Fruit fly (Drosophila melanogaster) whole organism, prepupa: Measurements from ENCODE around the gene RAF2.

Experiments used
- Blimp-1 ChIP-seq: fragments of 200-800 bp; sonication (Bioruptor generic); optimal IDR thresholded peaks from 3 replicates; lab custom pipeline; 2017; ENCODE audit warnings: missing biosample characterization, missing genetic modification characterization, mild to moderate bottlenecking, moderate library complexity, missing genetic modification reagents
- CG10631 ChIP-seq: fragments of 200-800 bp; sonication (Bioruptor generic); optimal IDR thresholded peaks from 2 replicates; lab custom pipeline; 2016; ENCODE audit warnings: missing biosample characterization, missing genetic modification characterization
- CG10669 ChIP-seq: fragments of 200-800 bp; sonication (Bioruptor generic); optimal IDR thresholded peaks from 3 replicates; lab custom pipeline; 2018; ENCODE audit warnings: missing biosample characterization, mild to moderate bottlenecking, missing genetic modification characterization, moderate library complexity
- CG11294 ChIP-seq: fragments of 200-800 bp; sonication (Bioruptor generic); IDR thresholded peaks from 2 replicates; pipeline ENCODE4 v1.3.6; 2022; ENCODE audit warnings: missing biosample characterization, missing genetic modification characterization
- CG11762 ChIP-seq: fragments of 200-800 bp; sonication (Bioruptor generic); optimal IDR thresholded peaks from 3 replicates; lab custom pipeline; 2016; ENCODE audit warnings: missing biosample characterization, missing genetic modification characterization; ENCODE audit not compliant: insufficient read depth
- CG15336 ChIP-seq: fragments of 200-800 bp; sonication (Bioruptor generic); IDR thresholded peaks from 2 replicates; pipeline ENCODE4 v1.3.6; 2022; ENCODE audit warnings: missing biosample characterization, missing genetic modification characterization
- CG1621 ChIP-seq: fragments of 200-800 bp; sonication (Bioruptor generic); optimal IDR thresholded peaks from 3 replicates; lab custom pipeline; 2018; ENCODE audit warnings: missing biosample characterization, mild to moderate bottlenecking, missing genetic modification characterization
- CG3032 ChIP-seq: fragments of 200-800 bp; optimal IDR thresholded peaks from 2 replicates; lab custom pipeline; 2019; ENCODE audit warnings: missing biosample characterization, mild to moderate bottlenecking, missing genetic modification characterization, moderate library complexity
- CG34406 ChIP-seq: fragments of 200-800 bp; sonication (Bioruptor generic); optimal IDR thresholded peaks from 3 replicates; lab custom pipeline; 2016; ENCODE audit warnings: missing biosample characterization, missing genetic modification characterization
- CG3919 ChIP-seq: fragments of 200-800 bp; sonication (Bioruptor generic); optimal IDR thresholded peaks from 3 replicates; lab custom pipeline; 2016; ENCODE audit warnings: missing biosample characterization, missing genetic modification characterization
- CG4318 ChIP-seq: fragments of 200-800 bp; sonication (Bioruptor generic); optimal IDR thresholded peaks from 3 replicates; lab custom pipeline; 2017; ENCODE audit warnings: missing biosample characterization, mild to moderate bottlenecking, missing genetic modification characterization
- CG6163 ChIP-seq: fragments of 200-800 bp; sonication (Bioruptor generic); IDR thresholded peaks from 3 replicates; pipeline ENCODE4 v1.3.6; 2022; ENCODE audit warnings: missing biosample characterization, missing genetic modification characterization
- CG6792 ChIP-seq: fragments of 200-800 bp; sonication (Bioruptor generic); optimal IDR thresholded peaks from 3 replicates; lab custom pipeline; 2016; ENCODE audit warnings: missing biosample characterization, missing genetic modification characterization
- CG6808 ChIP-seq: fragments of 200-800 bp; sonication (Bioruptor generic); optimal IDR thresholded peaks from 3 replicates; lab custom pipeline; 2017; ENCODE audit warnings: missing biosample characterization, missing genetic modification characterization, mild to moderate bottlenecking, moderate library complexity, missing genetic modification reagents
- CG8119 ChIP-seq: fragments of 200-800 bp; sonication (Bioruptor generic); IDR thresholded peaks from 3 replicates; pipeline ENCODE4 v1.3.6; 2022; ENCODE audit warnings: missing biosample characterization, missing genetic modification characterization
- CG8632 ChIP-seq: fragments of 200-800 bp; sonication (Bioruptor generic); optimal IDR thresholded peaks from 3 replicates; lab custom pipeline; 2016; ENCODE audit warnings: missing biosample characterization, missing genetic modification characterization
- CG9139 ChIP-seq: fragments of 200-800 bp; sonication (Bioruptor generic); optimal IDR thresholded peaks from 3 replicates; lab custom pipeline; 2017; ENCODE audit warnings: missing biosample characterization, mild to moderate bottlenecking, missing genetic modification characterization
- Eip75B ChIP-seq: fragments of 200-800 bp; sonication (Bioruptor generic); optimal IDR thresholded peaks from 3 replicates; lab custom pipeline; 2016; ENCODE audit warnings: missing biosample characterization, missing genetic modification characterization
- Eip78C ChIP-seq: fragments of 200-800 bp; sonication (Bioruptor generic); peaks from one replicate; lab custom pipeline; 2016; ENCODE audit warnings: missing biosample characterization, missing genetic modification characterization
- Eip93F ChIP-seq: fragments of 200-800 bp; sonication (Bioruptor generic); optimal IDR thresholded peaks from 2 replicates; lab custom pipeline; 2016; ENCODE audit warnings: missing biosample characterization, mild to moderate bottlenecking, missing genetic modification characterization
- Ets21C ChIP-seq: fragments of 200-800 bp; sonication (Bioruptor generic); optimal IDR thresholded peaks from 3 replicates; lab custom pipeline; 2016; ENCODE audit warnings: missing biosample characterization, missing genetic modification characterization
- Ets96B ChIP-seq: fragments of 200-800 bp; optimal IDR thresholded peaks from 2 replicates; lab custom pipeline; 2019; ENCODE audit warnings: missing biosample characterization, mild to moderate bottlenecking, missing genetic modification characterization, moderate library complexity
- Hr38 ChIP-seq: sonication (Bioruptor generic); optimal IDR thresholded peaks from 2 replicates; lab custom pipeline; 2016; ENCODE audit warnings: missing biosample characterization, missing genetic modification characterization
- Hr39 ChIP-seq: fragments of 200-800 bp; sonication (Bioruptor generic); optimal IDR thresholded peaks from 2 replicates; lab custom pipeline; 2016; ENCODE audit warnings: missing biosample characterization, missing genetic modification characterization
- Hr4 ChIP-seq: fragments of 200-800 bp; sonication (Bioruptor generic); optimal IDR thresholded peaks from 3 replicates; lab custom pipeline; 2016; ENCODE audit warnings: missing biosample characterization, missing genetic modification characterization
- Lpt ChIP-seq: fragments of 200-800 bp; sonication (Bioruptor generic); optimal IDR thresholded peaks from 3 replicates; lab custom pipeline; 2016; ENCODE audit warnings: missing biosample characterization, missing genetic modification characterization
- OdsH ChIP-seq: fragments of 200-800 bp; sonication (Bioruptor generic); optimal IDR thresholded peaks from 3 replicates; lab custom pipeline; 2016; ENCODE audit warnings: missing biosample characterization, missing genetic modification characterization
- Smox ChIP-seq: fragments of 200-800 bp; sonication (Bioruptor generic); optimal IDR thresholded peaks from 3 replicates; lab custom pipeline; 2016; ENCODE audit warnings: missing biosample characterization, missing genetic modification characterization
- Sox102F ChIP-seq: fragments of 200-800 bp; sonication (Bioruptor generic); optimal IDR thresholded peaks from 2 replicates; lab custom pipeline; 2016; ENCODE audit warnings: missing biosample characterization, mild to moderate bottlenecking, missing genetic modification characterization
- Sox14 ChIP-seq: fragments of 200-800 bp; sonication (Bioruptor generic); optimal IDR thresholded peaks from 3 replicates; lab custom pipeline; 2016; ENCODE audit warnings: missing biosample characterization, missing genetic modification characterization
- Sox15 ChIP-seq: fragments of 200-800 bp; sonication (Bioruptor generic); optimal IDR thresholded peaks from 3 replicates; lab custom pipeline; 2016; ENCODE audit warnings: missing biosample characterization, missing genetic modification characterization
- achi ChIP-seq: fragments of 200-800 bp; sonication (Bioruptor generic); optimal IDR thresholded peaks from 3 replicates; lab custom pipeline; 2016; ENCODE audit warnings: missing biosample characterization, missing genetic modification characterization
- cyc ChIP-seq: fragments of 200-800 bp; sonication (Bioruptor generic); optimal IDR thresholded peaks from 3 replicates; lab custom pipeline; 2016; ENCODE audit warnings: missing biosample characterization, missing genetic modification characterization
- dsx ChIP-seq: fragments of 200-800 bp; optimal IDR thresholded peaks from 3 replicates; lab custom pipeline; 2019; ENCODE audit warnings: missing biosample characterization, mild to moderate bottlenecking, missing genetic modification characterization, moderate library complexity; ENCODE audit not compliant: poor library complexity, severe bottlenecking
- eg ChIP-seq: fragments of 200-800 bp; sonication (Bioruptor generic); IDR thresholded peaks from 3 replicates; pipeline ENCODE4 v1.3.6; 2022; ENCODE audit warnings: missing biosample characterization, missing genetic modification characterization
- esn ChIP-seq: fragments of 200-800 bp; sonication (Bioruptor generic); optimal IDR thresholded peaks from 2 replicates; lab custom pipeline; 2016; ENCODE audit warnings: missing biosample characterization, mild to moderate bottlenecking, missing genetic modification characterization, moderate library complexity
- fd59A ChIP-seq: fragments of 200-800 bp; sonication (Bioruptor generic); optimal IDR thresholded peaks from 2 replicates; lab custom pipeline; 2017; ENCODE audit warnings: missing biosample characterization, mild to moderate bottlenecking, missing genetic modification characterization, missing genetic modification reagents
- fd85E ChIP-seq: fragments of 200-800 bp; sonication (Bioruptor generic); optimal IDR thresholded peaks from 3 replicates; lab custom pipeline; 2016; ENCODE audit warnings: missing biosample characterization, missing genetic modification characterization
- fkh ChIP-seq: fragments of 200-800 bp; sonication (Bioruptor generic); optimal IDR thresholded peaks from 3 replicates; lab custom pipeline; 2017; ENCODE audit warnings: missing biosample characterization, mild to moderate bottlenecking, missing genetic modification characterization, moderate library complexity
- lz ChIP-seq: fragments of 200-800 bp; sonication (Bioruptor generic); optimal IDR thresholded peaks from 3 replicates; lab custom pipeline; 2016; ENCODE audit warnings: missing biosample characterization, missing genetic modification characterization
- pdm3 ChIP-seq: fragments of 200-800 bp; sonication (Bioruptor generic); optimal IDR thresholded peaks from 3 replicates; lab custom pipeline; 2016; ENCODE audit warnings: missing biosample characterization, missing genetic modification characterization
- salr ChIP-seq, 2 experiments: fragments of 200-800 bp; sonication (Bioruptor generic); optimal IDR thresholded peaks; 3 replicates each; lab custom pipeline; 2016 to 2018; ENCODE audit warnings: missing biosample characterization in 2 of 2, missing genetic modification characterization in 2 of 2, mild to moderate bottlenecking in 1 of 2
- svp ChIP-seq: fragments of 200-800 bp; sonication (Bioruptor generic); peaks from one replicate; lab custom pipeline; 2016; ENCODE audit warnings: missing biosample characterization, missing genetic modification characterization
- topi ChIP-seq: fragments of 200-800 bp; sonication (Bioruptor generic); optimal IDR thresholded peaks from 3 replicates; lab custom pipeline; 2016; ENCODE audit warnings: missing biosample characterization, missing genetic modification characterization
- vri ChIP-seq: fragments of 200-800 bp; sonication (Bioruptor generic); optimal IDR thresholded peaks from 3 replicates; lab custom pipeline; 2016; ENCODE audit warnings: missing biosample characterization, mild to moderate bottlenecking, missing genetic modification characterization

Gene RAF2

DNA sequence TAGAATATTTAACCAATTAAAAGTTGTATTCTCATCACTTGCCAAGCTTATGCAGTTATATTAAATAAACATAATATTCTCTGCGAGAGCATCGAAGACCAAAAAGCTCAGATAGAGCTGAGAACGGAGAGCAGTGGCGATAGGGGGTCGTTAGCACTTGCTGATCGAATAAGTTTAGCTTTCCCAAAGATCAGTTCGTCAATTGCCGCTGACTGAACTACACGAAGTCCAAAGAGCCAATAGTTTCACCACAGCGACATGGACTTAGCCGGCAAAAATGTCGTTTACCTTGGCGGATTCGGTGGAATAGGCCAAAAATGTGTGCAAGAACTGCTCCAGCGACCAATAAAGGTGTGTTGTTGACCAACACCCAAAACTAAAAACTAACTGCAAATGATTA lies 17.9 kb upstream of the RAF2 start, which contains the start of gene CG4842:
Gene CG4842, plus strand, starts transcription at position 191 of the 400 bp plus-strand sequence.
- TF ChIP-seq svp (GFP tag; lab: Kevin White, UChicago), result peak; percentile 70
- TF ChIP-seq Hr4 (GFP tag; lab: Kevin White, UChicago), result no peak

DNA sequence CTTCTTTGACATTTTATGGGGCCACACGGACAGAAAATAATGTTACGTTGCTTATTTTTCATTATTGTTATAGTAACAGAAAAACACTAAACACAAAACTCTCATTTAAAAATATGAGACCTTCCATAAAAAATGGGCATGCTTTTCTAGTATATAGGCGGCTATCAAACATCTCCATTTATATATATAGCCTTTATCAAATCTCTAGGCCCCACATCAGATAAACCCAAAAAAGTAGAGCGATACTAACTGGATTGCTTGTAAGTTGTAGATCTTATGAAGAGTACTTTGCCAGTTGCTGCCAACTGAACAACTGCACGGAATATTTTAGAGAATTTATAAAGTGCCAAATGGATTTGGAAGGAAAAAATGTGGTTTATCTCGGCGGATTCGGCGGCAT lies 16.6 kb upstream of the RAF2 start, which contains the start of gene CG18814:
Gene CG18814, plus strand, starts transcription at position 301 of the 400 bp plus-strand sequence.
- TF ChIP-seq topi (GFP tag; lab: Kevin White, UChicago), result no peak
- TF ChIP-seq Smox (GFP tag; lab: Kevin White, UChicago), result no peak
- no peak for TF ChIP-seq svp (GFP tag; lab: Kevin White, UChicago)
- no peak for TF ChIP-seq CG6808 (GFP tag; lab: Kevin White, UChicago)
- no peak for TF ChIP-seq pdm3 (GFP tag; lab: Kevin White, UChicago)
- no peak for TF ChIP-seq salr (GFP tag; optimal IDR thresholded peaks at IDR 0.05; lab: Kevin White, UChicago)
- no peak for TF ChIP-seq CG11762
- TF ChIP-seq CG6792 (GFP tag; lab: Kevin White, UChicago), result no peak
- TF ChIP-seq fd85E, result no peak

DNA sequence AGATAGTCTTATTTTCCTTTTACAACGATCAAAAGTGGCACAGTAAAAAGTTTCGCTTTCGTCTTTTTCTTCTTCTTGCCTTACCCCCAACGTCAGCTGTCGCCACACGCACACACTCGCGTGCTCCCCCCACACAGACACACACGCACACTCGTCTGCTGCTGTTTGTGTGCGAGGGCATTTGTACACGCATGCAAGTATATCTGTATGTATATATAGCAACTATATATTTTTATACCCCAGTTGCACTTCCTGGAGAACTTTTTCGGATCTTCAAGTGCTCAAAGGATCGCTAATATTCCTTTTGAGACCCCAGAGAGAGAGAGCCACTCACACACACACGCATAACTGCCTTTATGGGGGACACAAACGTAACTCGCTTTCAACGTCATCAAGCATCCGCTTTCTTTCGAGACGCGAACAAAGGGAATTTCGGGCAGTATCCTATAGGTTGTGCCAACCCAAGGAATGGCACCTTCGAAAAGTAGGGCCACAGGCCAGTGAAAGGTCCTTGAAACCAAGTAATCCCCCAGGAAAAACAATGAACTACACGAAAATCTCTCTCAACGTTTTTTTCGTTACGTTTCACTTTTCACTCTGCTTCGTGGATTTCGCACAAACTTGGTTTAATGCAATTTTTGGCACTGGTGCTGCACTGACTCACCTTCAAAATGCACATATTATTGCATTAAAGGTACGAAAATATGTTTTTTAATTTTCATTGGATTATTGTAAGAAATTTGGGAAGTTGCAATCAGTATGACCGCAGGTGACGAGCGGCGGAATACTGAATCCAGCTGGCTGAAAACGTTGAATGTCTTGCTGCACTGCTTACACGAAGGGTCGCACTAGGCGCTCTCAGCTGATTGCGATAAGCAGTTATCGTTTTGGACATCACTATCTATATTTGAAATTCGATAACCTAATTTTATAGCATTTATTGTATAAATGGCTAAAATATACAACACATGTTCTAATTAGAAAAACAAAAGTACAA lies 8.1 kb upstream of the RAF2 start, which contains the start of gene roq:
Gene roq, minus strand, starts transcription at position 799 of the 997 bp plus-strand sequence.
- TF ChIP-seq eg (no peak), fkh (GFP tag; lab: Kevin White, UChicago) (no peak), Eip93F (GFP tag; lab: Kevin White, UChicago) (peak; percentile 51), Lpt (GFP tag; lab: Kevin White, UChicago) (peak; percentile 9), pdm3 (GFP tag; lab: Kevin White, UChicago) (no peak), Sox15 (GFP tag; lab: Kevin White, UChicago) (no peak), fd59A (GFP tag; lab: Kevin White, UChicago) (no peak), CG6808 (GFP tag; lab: Kevin White, UChicago) (no peak), Ets96B (tag; lab: Kevin White, UChicago) (no peak), CG6792 (GFP tag; lab: Kevin White, UChicago) (no peak), cyc (no peak), achi (GFP tag; lab: Kevin White, UChicago) (no peak), dsx (no peak), CG10631 (GFP tag; lab: Kevin White, UChicago) (no peak), salr (GFP tag; optimal IDR thresholded peaks at IDR 0.05; lab: Kevin White, UChicago) (no peak), CG8632 (no peak), CG3919 (GFP tag; lab: Kevin White, UChicago) (no peak), Sox14 (peak; percentile 76), topi (GFP tag; lab: Kevin White, UChicago) (no peak), Sox102F (no peak), CG11294 (GFP tag; lab: Robert Waterston, UW) (no peak), Eip75B (no peak), Ets21C (GFP tag; lab: Kevin White, UChicago) (no peak), esn (GFP tag; lab: Kevin White, UChicago) (peak; percentile 4), CG34406 (GFP tag; lab: Kevin White, UChicago) (no peak), vri (GFP tag; lab: Kevin White, UChicago) (no peak), Hr38 (GFP tag; lab: Kevin White, UChicago) (no peak), Blimp-1 (peak; percentile 89), lz (GFP tag; lab: Kevin White, UChicago) (peak; percentile 1), OdsH (GFP tag; lab: Kevin White, UChicago) (no peak), CG8119 (GFP tag; lab: Robert Waterston, UW) (no peak), Hr39 (GFP tag; lab: Kevin White, UChicago) (no peak), CG4318 (GFP tag; lab: Kevin White, UChicago) (no peak), CG6163 (no peak), CG1621 (tag; lab: Kevin White, UChicago) (no peak), CG15336 (GFP tag; lab: Robert Waterston, UW) (no peak), CG10669 (GFP tag; lab: Kevin White, UChicago) (no peak), CG3032 (tag; lab: Kevin White, UChicago) (peak; percentile 10), Eip78C (GFP tag; lab: Kevin White, UChicago) (peak; percentile 79), Hr4 (GFP tag; lab: Kevin White, UChicago) (no peak), CG9139 (GFP tag; lab: Kevin White, UChicago) (no peak)
